Fruit fly (Drosophila melanogaster) whole organism, prepupa: Measurements from ENCODE around the gene Kmn2.
A peak's percentile ranks its signal among the peaks of the same experiment; 100 is the strongest.

Experiments used
- CG10669 ChIP-seq: fragments of 200-800 bp; sonication (Bioruptor generic); optimal IDR thresholded peaks from 3 replicates; lab custom pipeline; 2018; ENCODE audit warnings: missing biosample characterization, mild to moderate bottlenecking, missing genetic modification characterization, moderate library complexity
- CG3032 ChIP-seq: fragments of 200-800 bp; optimal IDR thresholded peaks from 2 replicates; lab custom pipeline; 2019; ENCODE audit warnings: missing biosample characterization, mild to moderate bottlenecking, missing genetic modification characterization, moderate library complexity
- Lpt ChIP-seq: fragments of 200-800 bp; sonication (Bioruptor generic); optimal IDR thresholded peaks from 3 replicates; lab custom pipeline; 2016; ENCODE audit warnings: missing biosample characterization, missing genetic modification characterization
- Sox14 ChIP-seq: fragments of 200-800 bp; sonication (Bioruptor generic); optimal IDR thresholded peaks from 3 replicates; lab custom pipeline; 2016; ENCODE audit warnings: missing biosample characterization, missing genetic modification characterization

DNA sequence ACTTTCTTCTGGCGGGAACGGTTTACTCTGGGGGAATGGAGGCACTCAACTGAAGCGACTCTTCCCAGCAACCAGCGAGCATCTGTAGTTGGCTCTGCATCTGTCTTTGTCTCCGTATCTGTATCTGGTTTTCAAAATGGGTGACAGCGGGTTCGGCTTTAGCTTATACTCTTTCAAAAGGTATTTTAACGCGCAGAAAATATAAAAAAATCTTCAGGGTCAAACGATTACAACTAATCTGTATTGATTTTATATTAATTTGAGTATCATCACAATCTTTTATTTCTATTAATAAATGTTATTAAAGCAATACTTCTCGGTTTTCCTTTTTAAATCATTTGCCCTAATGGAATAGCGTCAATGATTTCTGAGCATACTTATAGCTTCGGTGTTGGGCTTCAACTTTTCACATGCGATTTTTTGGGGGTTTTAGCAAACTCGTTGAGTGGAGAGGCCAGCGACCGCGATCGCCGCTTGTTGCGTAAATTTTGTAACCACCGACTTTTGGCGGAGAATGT is 28.4 kb upstream of the Kmn2 start, which contains the start of gene ImpE3:
- TF ChIP-seq CG3032 (tag; lab: Kevin White, UChicago) (peak; percentile 26), Sox14 (GFP tag; lab: Kevin White, UChicago) (peak; percentile 66), Lpt (GFP tag; lab: Kevin White, UChicago) (no peak), CG10669 (peak; percentile 39)
